Worm (Caenorhabditis elegans): ENCODE data around the gene ugt-47.

Gene ugt-47

ce11 chrV:10098429-10098828 lies at the start of gene ugt-47:
TSS of gene ugt-47 (minus strand) at chrV:10098597.
- TF ChIP-seq lin-13 (tag; optimal IDR thresholded peaks at IDR 0.05) (no peak), ztf-11 (tag; optimal IDR thresholded peaks at IDR 0.05) (no peak), ham-2 (GFP tag; optimal IDR thresholded peaks at IDR 0.05) (no peak), sem-2 (GFP tag; optimal IDR thresholded peaks at IDR 0.05) (no peak), cnd-1 (tag; optimal IDR thresholded peaks at IDR 0.05) (no peak), blmp-1 (tag; optimal IDR thresholded peaks at IDR 0.05) (no peak), zip-8 (tag; optimal IDR thresholded peaks at IDR 0.05) (no peak), sptf-1 (tag; optimal IDR thresholded peaks at IDR 0.05) (no peak), mls-2 (tag; optimal IDR thresholded peaks at IDR 0.05) (no peak), elt-3 (tag; optimal IDR thresholded peaks at IDR 0.05) (no peak), nhr-12 (tag; optimal IDR thresholded peaks at IDR 0.05) (no peak), mep-1 (tag; optimal IDR thresholded peaks at IDR 0.05) (no peak), lsy-2 (tag; optimal IDR thresholded peaks at IDR 0.05) (no peak), nhr-2 (tag; optimal IDR thresholded peaks at IDR 0.05) (no peak), drap-1 (GFP tag; optimal IDR thresholded peaks at IDR 0.05) (no peak), M03D4.4 (tag; optimal IDR thresholded peaks at IDR 0.05) (no peak)

- TF ChIP-seq sem-2 (GFP tag; optimal IDR thresholded peaks at IDR 0.05) = no peak
- TF ChIP-seq nhr-28 (tag; optimal IDR thresholded peaks at IDR 0.05) = no peak
- TF ChIP-seq nhr-12 (tag; optimal IDR thresholded peaks at IDR 0.05) = no peak
- TF ChIP-seq blmp-1 (tag; optimal IDR thresholded peaks at IDR 0.05) = no peak
- TF ChIP-seq ces-1 (GFP tag; optimal IDR thresholded peaks at IDR 0.05) = no peak
- no peak for TF ChIP-seq mls-2 (tag; optimal IDR thresholded peaks at IDR 0.05)
- TF ChIP-seq sptf-1 (tag; optimal IDR thresholded peaks at IDR 0.05) = no peak
- TF ChIP-seq unc-120 (tag; optimal IDR thresholded peaks at IDR 0.05; ENCODE audit: poor library complexity, severe bottlenecking) = peak; percentile 16
- TF ChIP-seq zip-8 (tag; optimal IDR thresholded peaks at IDR 0.05) = no peak
- TF ChIP-seq unc-62 (GFP tag; optimal IDR thresholded peaks at IDR 0.05) = peak; percentile 44
- peak; percentile 52 for TF ChIP-seq hlh-1 (tag; optimal IDR thresholded peaks at IDR 0.05)
- TF ChIP-seq cnd-1 (tag; optimal IDR thresholded peaks at IDR 0.05) = no peak
- TF ChIP-seq unc-39 (tag; optimal IDR thresholded peaks at IDR 0.05) = no peak
Observed at ce11 chrV:10146787-10147186, 48.4 kb upstream of the ugt-47 start.

ce11 chrV:10145653-10146052 lies 47.3 kb upstream of the ugt-47 start, which contains the start of gene C51E3.9:
TSS of gene C51E3.9 (plus strand) at chrV:10145953.
- TF ChIP-seq ceh-39 (tag; optimal IDR thresholded peaks at IDR 0.05) = no peak
- no peak for TF ChIP-seq cnd-1 (tag; optimal IDR thresholded peaks at IDR 0.05)
- TF ChIP-seq snpc-4 (tag; optimal IDR thresholded peaks at IDR 0.05) = no peak
- no peak for TF ChIP-seq sem-2 (GFP tag; optimal IDR thresholded peaks at IDR 0.05)
- no peak for TF ChIP-seq blmp-1 (tag; optimal IDR thresholded peaks at IDR 0.05)
- no peak for TF ChIP-seq sptf-1 (tag; optimal IDR thresholded peaks at IDR 0.05)
- peak; percentile 27 for TF ChIP-seq hlh-1 (tag; optimal IDR thresholded peaks at IDR 0.05)

- no peak for TF ChIP-seq cnd-1 (tag; optimal IDR thresholded peaks at IDR 0.05)
- TF ChIP-seq unc-62 (GFP tag; optimal IDR thresholded peaks at IDR 0.05) = no peak
- peak; percentile 41 for TF ChIP-seq lsy-2 (tag; optimal IDR thresholded peaks at IDR 0.05)
- TF ChIP-seq ces-1 (GFP tag; optimal IDR thresholded peaks at IDR 0.05) = peak; percentile 40
- TF ChIP-seq mep-1 (tag; optimal IDR thresholded peaks at IDR 0.05) = peak; percentile 59
- peak; percentile 26 for TF ChIP-seq pha-4 (tag; optimal IDR thresholded peaks at IDR 0.05)
- peak; percentile 26 for TF ChIP-seq nhr-237 (tag; optimal IDR thresholded peaks at IDR 0.05)
Observed at ce11 chrV:10134077-10134693, 35.8 kb upstream of the ugt-47 start, which contains the start of the genes C08B6.18, wdr-20 and C08B6.8. TSS of gene C08B6.18 (minus strand) at chrV:10134127. TSS of gene wdr-20 (minus strand) at chrV:10134158. TSS of gene C08B6.8 (plus strand) at chrV:10134643.

ce11 chrV:10133277-10133676 lies 34.9 kb upstream of the ugt-47 start:
- no peak for TF ChIP-seq lin-13 (tag; optimal IDR thresholded peaks at IDR 0.05)
- no peak for TF ChIP-seq ceh-39 (tag; optimal IDR thresholded peaks at IDR 0.05)
- no peak for TF ChIP-seq nhr-2 (tag; optimal IDR thresholded peaks at IDR 0.05)
- no peak for TF ChIP-seq nhr-12 (tag; optimal IDR thresholded peaks at IDR 0.05)
- TF ChIP-seq mls-2 (tag; optimal IDR thresholded peaks at IDR 0.05) = no peak
- no peak for TF ChIP-seq ham-2 (GFP tag; optimal IDR thresholded peaks at IDR 0.05)
- TF ChIP-seq ces-1 (GFP tag; optimal IDR thresholded peaks at IDR 0.05) = no peak

- TF ChIP-seq ceh-39 (tag; optimal IDR thresholded peaks at IDR 0.05) = no peak
- TF ChIP-seq nhr-76 (tag; optimal IDR thresholded peaks at IDR 0.05) = no peak
- no peak for TF ChIP-seq flh-1 (GFP tag; optimal IDR thresholded peaks at IDR 0.05)
- TF ChIP-seq unc-120 (tag; optimal IDR thresholded peaks at IDR 0.05; ENCODE audit: poor library complexity, severe bottlenecking) = no peak
- TF ChIP-seq nhr-12 (tag; optimal IDR thresholded peaks at IDR 0.05) = no peak
- TF ChIP-seq drap-1 (GFP tag; optimal IDR thresholded peaks at IDR 0.05) = no peak
- TF ChIP-seq hlh-1 (tag; optimal IDR thresholded peaks at IDR 0.05) = no peak
- no peak for TF ChIP-seq bed-3 (GFP tag; optimal IDR thresholded peaks at IDR 0.05)
- no peak for TF ChIP-seq nhr-28 (tag; optimal IDR thresholded peaks at IDR 0.05)
- TF ChIP-seq pha-4 (tag; optimal IDR thresholded peaks at IDR 0.05) = no peak
- no peak for TF ChIP-seq elt-3 (tag; optimal IDR thresholded peaks at IDR 0.05)
- TF ChIP-seq ceh-43 (GFP tag; optimal IDR thresholded peaks at IDR 0.05) = no peak
- TF ChIP-seq tbx-8 (GFP tag; optimal IDR thresholded peaks at IDR 0.05) = no peak
- TF ChIP-seq elt-1 (tag; optimal IDR thresholded peaks at IDR 0.05; ENCODE audit: borderline replicate concordance, insufficient read depth) = no peak
Observed at ce11 chrV:10130195-10130594, 31.8 kb upstream of the ugt-47 start, which contains the start of gene aos-1. TSS of gene aos-1 (minus strand) at chrV:10130295.
